Fruit fly (Drosophila melanogaster) Kc167 (cell line): ENCODE data around the gene Drsl4.

Experiments
- Sin3A ChIP-seq: fragments of >200 bp; optimal IDR thresholded peaks from 2 replicates; lab custom pipeline; 2018; ENCODE audit warnings: missing external identifiers
- psq ChIP-seq: fragments of >200 bp; optimal IDR thresholded peaks from 2 replicates; lab custom pipeline; 2017; ENCODE audit warnings: missing external identifiers
- ttk ChIP-seq: sonication (Bioruptor generic); optimal IDR thresholded peaks from 2 replicates; lab custom pipeline; 2017; ENCODE audit warnings: missing external identifiers

DNA sequence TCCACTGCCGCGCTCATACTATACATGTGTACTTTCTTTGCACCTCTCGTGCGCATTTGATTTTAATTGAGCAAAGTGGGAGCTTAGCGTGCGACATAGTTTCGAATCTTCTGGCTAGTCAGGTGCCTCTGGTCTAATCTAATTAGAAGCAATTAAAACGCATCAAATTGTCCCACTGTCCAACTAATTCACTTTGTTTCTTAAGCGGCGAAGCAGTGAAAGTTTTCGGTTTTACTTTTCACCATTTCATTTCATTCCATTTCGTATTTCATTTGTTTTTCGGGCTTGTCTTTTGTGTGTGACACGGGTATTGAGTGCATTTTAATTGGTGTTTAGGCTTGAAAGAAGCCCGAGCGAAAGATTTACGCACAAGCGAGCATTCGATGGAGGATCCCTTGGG, 37.1 kb downstream of the Drsl4 start:
- TF ChIP-seq Sin3A (lab: Kevin White, UChicago), result no peak
- no peak for TF ChIP-seq ttk (lab: Kevin White, UChicago)
- TF ChIP-seq psq (lab: Kevin White, UChicago), result no peak
